Fruit fly (Drosophila melanogaster): Measurements from ENCODE around the gene Sol1.

Gene Sol1

dm6 chr3R:12386965-12387364, 916 bp downstream of the Sol1 start, which contains the start of gene CG33098:
TSS of gene CG33098 (plus strand) at chr3R:12387188.
- no peak for TF ChIP-seq Clk (GFP tag; optimal IDR thresholded peaks at IDR 0.05)
- TF ChIP-seq ovo (GFP tag; optimal IDR thresholded peaks at IDR 0.05) = no peak
- no peak for TF ChIP-seq Mnt (GFP tag; optimal IDR thresholded peaks at IDR 0.05)
- TF ChIP-seq pad (GFP tag; optimal IDR thresholded peaks at IDR 0.05) = no peak
- TF ChIP-seq bab1 (GFP tag; optimal IDR thresholded peaks at IDR 0.05) = no peak
- no peak for TF ChIP-seq tj (GFP tag; optimal IDR thresholded peaks at IDR 0.05)
- TF ChIP-seq cnc (optimal IDR thresholded peaks at IDR 0.05) = no peak
- TF ChIP-seq CG1620 (GFP tag; optimal IDR thresholded peaks at IDR 0.05) = no peak
- TF ChIP-seq CG12768 (GFP tag; optimal IDR thresholded peaks at IDR 0.05) = no peak
- no peak for TF ChIP-seq CG5204 (GFP tag; optimal IDR thresholded peaks at IDR 0.05)
- no peak for TF ChIP-seq CG14711 (tag; optimal IDR thresholded peaks at IDR 0.05)
- TF ChIP-seq toe (GFP tag; optimal IDR thresholded peaks at IDR 0.05) = no peak
- TF ChIP-seq kay (GFP tag; ENCODE audit: borderline replicate concordance) = no peak
- TF ChIP-seq cic (GFP tag; optimal IDR thresholded peaks at IDR 0.05) = no peak
- TF ChIP-seq CG7045 (GFP tag; optimal IDR thresholded peaks at IDR 0.05) = no peak
- no peak for TF ChIP-seq CG7101 (tag; optimal IDR thresholded peaks at IDR 0.05)
- TF ChIP-seq Hr96 (GFP tag; optimal IDR thresholded peaks at IDR 0.05) = no peak

DNA sequence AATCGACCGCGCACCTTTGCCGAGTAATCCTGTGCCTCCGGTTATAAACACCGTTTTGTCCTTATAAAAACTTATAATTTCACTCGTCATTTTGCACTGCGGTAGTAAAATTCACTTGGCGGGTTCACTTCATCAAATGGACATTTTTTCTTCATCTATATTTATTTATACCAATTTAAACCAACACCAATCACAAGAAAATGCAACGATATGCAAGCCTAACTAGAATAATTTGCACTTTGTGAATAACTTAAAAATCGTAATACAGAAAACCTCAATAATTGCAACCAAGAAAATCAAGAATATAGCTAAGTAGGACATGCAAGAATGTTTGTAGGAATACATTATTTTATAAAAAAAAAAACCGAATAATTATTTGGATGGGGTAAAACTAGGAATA, 9.8 kb downstream of the Sol1 start, which contains the start of the genes CG10096 and CG10097:
Gene CG10096 (minus strand): TSS at position 101 of the 400 bp plus-strand sequence.
Gene CG10097 (minus strand): TSS at position 101 of the 400 bp plus-strand sequence.
- TF ChIP-seq kay (GFP tag; ENCODE audit: borderline replicate concordance) = peak; percentile 75
- no peak for TF ChIP-seq CG14711 (tag; optimal IDR thresholded peaks at IDR 0.05)

- peak; percentile 49 for TF ChIP-seq CG7045 (GFP tag; optimal IDR thresholded peaks at IDR 0.05)
- TF ChIP-seq kay (GFP tag; ENCODE audit: borderline replicate concordance) = peak; percentile 88
- TF ChIP-seq CG14711 (tag; optimal IDR thresholded peaks at IDR 0.05) = peak; percentile 7
- no peak for TF ChIP-seq Mnt (GFP tag; optimal IDR thresholded peaks at IDR 0.05)
These were observed 12.0 kb downstream of the Sol1 start for dm6 chr3R:12398054-12398453.

- TF ChIP-seq CG33017 (tag; optimal IDR thresholded peaks at IDR 0.05) = no peak
- TF ChIP-seq CG7045 (GFP tag; optimal IDR thresholded peaks at IDR 0.05) = no peak
- peak; percentile 25 for TF ChIP-seq cic (GFP tag; optimal IDR thresholded peaks at IDR 0.05)
- peak; percentile 45 for TF ChIP-seq pad (GFP tag; optimal IDR thresholded peaks at IDR 0.05)
These were observed 12.7 kb downstream of the Sol1 start, which contains the start of gene Cyp9f3 for dm6 chr3R:12398620-12399247. TSS of gene Cyp9f3 (minus strand) at chr3R:12398929.

DNA sequence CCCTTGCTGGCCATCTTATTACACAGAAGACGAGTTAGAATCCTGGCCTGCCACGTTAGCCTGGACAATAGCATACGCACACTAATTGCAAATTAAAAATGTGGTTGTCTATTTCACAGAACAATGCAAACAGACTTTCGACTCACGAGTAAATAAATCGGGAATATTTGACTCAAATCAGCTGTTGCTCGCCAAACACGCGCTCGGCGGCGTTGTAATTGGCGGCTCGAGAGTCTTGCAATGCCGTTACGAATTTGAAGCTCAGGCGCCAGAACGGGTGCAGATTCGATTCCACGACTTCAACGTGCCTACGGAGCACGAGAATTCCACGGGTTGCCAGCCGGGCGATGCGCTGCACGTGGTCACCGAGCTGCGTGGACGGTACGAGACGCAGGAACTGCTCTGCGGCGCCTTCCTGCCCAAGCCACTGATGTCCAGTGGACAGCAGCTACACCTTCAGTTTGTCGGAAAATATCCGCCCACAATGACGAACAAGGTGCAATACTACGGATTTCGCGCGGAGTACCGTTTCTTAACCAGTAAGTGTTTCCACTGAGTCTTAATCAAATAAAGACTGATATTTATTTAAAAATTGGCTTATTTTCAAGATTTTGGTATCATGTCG, 15.7 kb downstream of the Sol1 start, which contains the start of gene DNAlig3:
Gene DNAlig3 (minus strand): TSS at position 168 of the 625 bp plus-strand sequence.
- TF ChIP-seq cic (GFP tag; optimal IDR thresholded peaks at IDR 0.05) = peak; percentile 30
- no peak for TF ChIP-seq tj (GFP tag; optimal IDR thresholded peaks at IDR 0.05)
- no peak for TF ChIP-seq CG5204 (GFP tag; optimal IDR thresholded peaks at IDR 0.05)
- peak; percentile 6 for TF ChIP-seq CG33017 (tag; optimal IDR thresholded peaks at IDR 0.05)
- no peak for TF ChIP-seq cnc (optimal IDR thresholded peaks at IDR 0.05)
- no peak for TF ChIP-seq toe (GFP tag; optimal IDR thresholded peaks at IDR 0.05)
- TF ChIP-seq ovo (GFP tag; optimal IDR thresholded peaks at IDR 0.05) = no peak
- no peak for TF ChIP-seq CG1620 (GFP tag; optimal IDR thresholded peaks at IDR 0.05)
- no peak for TF ChIP-seq Clk (GFP tag; optimal IDR thresholded peaks at IDR 0.05)
- no peak for TF ChIP-seq Crg-1 (GFP tag; optimal IDR thresholded peaks at IDR 0.05)
- TF ChIP-seq pad (GFP tag; optimal IDR thresholded peaks at IDR 0.05) = no peak
- TF ChIP-seq CG11617 (GFP tag; optimal IDR thresholded peaks at IDR 0.05) = peak; percentile 26
- peak; percentile 15 for TF ChIP-seq CG7101 (tag; optimal IDR thresholded peaks at IDR 0.05)
- TF ChIP-seq CG12768 (GFP tag; optimal IDR thresholded peaks at IDR 0.05) = peak; percentile 44
- TF ChIP-seq Hr96 (GFP tag; optimal IDR thresholded peaks at IDR 0.05) = no peak
- no peak for TF ChIP-seq kay (GFP tag; ENCODE audit: borderline replicate concordance)
- TF ChIP-seq Mnt (GFP tag; optimal IDR thresholded peaks at IDR 0.05) = peak; percentile 32
- TF ChIP-seq CG14711 (tag; optimal IDR thresholded peaks at IDR 0.05) = peak; percentile 5
- peak; percentile 10 for TF ChIP-seq bab1 (GFP tag; optimal IDR thresholded peaks at IDR 0.05)
- peak; percentile 46 for TF ChIP-seq CG7045 (GFP tag; optimal IDR thresholded peaks at IDR 0.05)

dm6 chr3R:12402935-12403334, 16.9 kb downstream of the Sol1 start:
- TF ChIP-seq CG33017 (tag; optimal IDR thresholded peaks at IDR 0.05) (peak; percentile 99), CG5204 (GFP tag; optimal IDR thresholded peaks at IDR 0.05) (peak; percentile 96), CG1620 (GFP tag; optimal IDR thresholded peaks at IDR 0.05) (peak; percentile 86), Hr96 (GFP tag; optimal IDR thresholded peaks at IDR 0.05) (peak; percentile 96), cic (GFP tag; optimal IDR thresholded peaks at IDR 0.05) (peak; percentile 88), CG7101 (tag; optimal IDR thresholded peaks at IDR 0.05) (peak; percentile 99), cnc (optimal IDR thresholded peaks at IDR 0.05) (no peak), Clk (GFP tag; optimal IDR thresholded peaks at IDR 0.05) (peak; percentile 95), ovo (GFP tag; optimal IDR thresholded peaks at IDR 0.05) (peak; percentile 86), CG7045 (GFP tag; optimal IDR thresholded peaks at IDR 0.05) (peak; percentile 100), toe (GFP tag; optimal IDR thresholded peaks at IDR 0.05) (peak; percentile 96), Crg-1 (GFP tag; optimal IDR thresholded peaks at IDR 0.05) (peak; percentile 85), pad (GFP tag; optimal IDR thresholded peaks at IDR 0.05) (peak; percentile 87), kay (GFP tag; ENCODE audit: borderline replicate concordance) (peak; percentile 99), CG11617 (GFP tag; optimal IDR thresholded peaks at IDR 0.05) (peak; percentile 97), bab1 (GFP tag; optimal IDR thresholded peaks at IDR 0.05) (peak; percentile 98), CG12768 (GFP tag; optimal IDR thresholded peaks at IDR 0.05) (peak; percentile 98), tj (GFP tag; optimal IDR thresholded peaks at IDR 0.05) (peak; percentile 79), CG14711 (tag; optimal IDR thresholded peaks at IDR 0.05) (peak; percentile 96), Mnt (GFP tag; optimal IDR thresholded peaks at IDR 0.05) (peak; percentile 91)

Measured in whole organism, adult.